Fruit fly (Drosophila melanogaster) whole organism, embryonic: Measurements from ENCODE around the gene holn1.

Experiments used
- Abd-B ChIP-seq: fragments of 200-800 bp; sonication (Bioruptor generic); optimal IDR thresholded peaks from 2 replicates; lab custom pipeline; 2018; ENCODE audit warnings: missing biosample characterization, mild to moderate bottlenecking, missing genetic modification characterization, moderate library complexity
- Antp ChIP-seq: fragments of 200-800 bp; sonication (Bioruptor generic); optimal IDR thresholded peaks from 3 replicates; lab custom pipeline; 2016; ENCODE audit warnings: missing biosample characterization, missing genetic modification characterization
- Awh ChIP-seq: fragments of 200-800 bp; sonication (Bioruptor generic); IDR thresholded peaks from 2 replicates; pipeline ENCODE4, ENCODE4 v1.3.6; 2022; ENCODE audit warnings: missing biosample characterization, missing genetic modification characterization
- Blimp-1 ChIP-seq: fragments of 200-800 bp; sonication (Bioruptor generic); optimal IDR thresholded peaks from 3 replicates; lab custom pipeline; 2018; ENCODE audit warnings: missing biosample characterization, missing genetic modification characterization, mild to moderate bottlenecking, moderate library complexity, missing genetic modification reagents
- Bteb2 ChIP-seq: fragments of 200-800 bp; sonication (Bioruptor generic); optimal IDR thresholded peaks from 2 replicates; lab custom pipeline; 2016; ENCODE audit warnings: missing biosample characterization, missing genetic modification characterization
- CG10321 ChIP-seq: fragments of 200-800 bp; sonication (Bioruptor generic); IDR thresholded peaks from 2 replicates; pipeline ENCODE4 v1.3.6; 2022; ENCODE audit warnings: missing biosample characterization, missing genetic modification characterization
- CG12155 ChIP-seq: fragments of 200-800 bp; sonication (Bioruptor generic); optimal IDR thresholded peaks from 3 replicates; lab custom pipeline; 2016; ENCODE audit warnings: missing biosample characterization, missing genetic modification characterization
- CG1233 ChIP-seq: fragments of 200-800 bp; sonication (Bioruptor generic); optimal IDR thresholded peaks from 4 replicates; lab custom pipeline; 2018; ENCODE audit warnings: missing biosample characterization, mild to moderate bottlenecking, missing genetic modification characterization
- CG13123 ChIP-seq: fragments of 200-800 bp; sonication (Bioruptor generic); optimal IDR thresholded peaks from 2 replicates; lab custom pipeline; 2016; ENCODE audit warnings: missing biosample characterization, missing genetic modification characterization
- CG14860 ChIP-seq: fragments of 200-800 bp; sonication (Bioruptor generic); IDR thresholded peaks from 3 replicates; pipeline ENCODE4 v1.3.6; 2022; ENCODE audit warnings: missing biosample characterization, missing genetic modification characterization; ENCODE audit not compliant: partially characterized antibody
- CG15011 ChIP-seq: fragments of 200-800 bp; sonication (Bioruptor generic); optimal IDR thresholded peaks from 3 replicates; lab custom pipeline; 2018; ENCODE audit warnings: missing biosample characterization, mild to moderate bottlenecking, missing genetic modification characterization
- CG16863 ChIP-seq: fragments of 200-800 bp; sonication (Bioruptor generic); optimal IDR thresholded peaks from 3 replicates; lab custom pipeline; 2016; ENCODE audit warnings: missing biosample characterization, missing genetic modification characterization
- CG1832 ChIP-seq: fragments of 200-800 bp; sonication (Bioruptor generic); optimal IDR thresholded peaks from 2 replicates; lab custom pipeline; 2017; ENCODE audit warnings: missing biosample characterization, mild to moderate bottlenecking, missing genetic modification characterization, inconsistent platforms
- CG4282 ChIP-seq: fragments of 200-800 bp; sonication (Bioruptor generic); optimal IDR thresholded peaks from 2 replicates; lab custom pipeline; 2016; ENCODE audit warnings: missing biosample characterization, missing genetic modification characterization
- CG4404 ChIP-seq: fragments of 200-800 bp; sonication (Bioruptor generic); IDR thresholded peaks from 2 replicates; pipeline ENCODE4 v1.3.6; 2022; ENCODE audit warnings: missing biosample characterization, missing genetic modification characterization
- CG5245 ChIP-seq: fragments of 200-800 bp; sonication (Bioruptor generic); optimal IDR thresholded peaks from 3 replicates; lab custom pipeline; 2016; ENCODE audit warnings: missing biosample characterization, missing genetic modification characterization
- CG6175 ChIP-seq: fragments of 200-800 bp; sonication (Bioruptor generic); IDR thresholded peaks from 3 replicates; pipeline ENCODE4 v1.3.6; 2022; ENCODE audit warnings: missing biosample characterization, missing genetic modification characterization
- CG7786 ChIP-seq: fragments of 200-800 bp; sonication (Bioruptor generic); optimal IDR thresholded peaks from 2 replicates; lab custom pipeline; 2016; ENCODE audit warnings: missing biosample characterization, missing genetic modification characterization
- CG8388 ChIP-seq: fragments of 200-800 bp; sonication (Bioruptor generic); optimal IDR thresholded peaks from 2 replicates; lab custom pipeline; 2019; ENCODE audit warnings: missing biosample characterization, mild to moderate bottlenecking, missing genetic modification characterization, moderate library complexity
- CG8924 ChIP-seq: fragments of 200-800 bp; optimal IDR thresholded peaks from 3 replicates; lab custom pipeline; 2019; ENCODE audit warnings: missing biosample characterization, mild to moderate bottlenecking, missing genetic modification characterization, moderate library complexity
- CHES-1-like ChIP-seq: fragments of 200-800 bp; sonication (Bioruptor generic); optimal IDR thresholded peaks from 2 replicates; lab custom pipeline; 2016; ENCODE audit warnings: missing biosample characterization, missing genetic modification characterization
- Chrac-16 ChIP-seq: fragments of 200-800 bp; sonication (Bioruptor generic); optimal IDR thresholded peaks from 3 replicates; lab custom pipeline; 2016; ENCODE audit warnings: missing biosample characterization, missing genetic modification characterization
- Dfd ChIP-seq, 2 experiments: fragments of >200 bp; optimal IDR thresholded peaks; 2 replicates each; lab custom pipeline; 2017; ENCODE audit warnings: missing biosample characterization in 2 of 2, missing genetic modification characterization in 2 of 2
- Gsc ChIP-seq: fragments of 200-800 bp; sonication (Bioruptor generic); IDR thresholded peaks from 2 replicates; pipeline ENCODE4 v1.3.6; 2022; ENCODE audit warnings: missing biosample characterization, missing genetic modification characterization
- HLH3B ChIP-seq: fragments of 200-800 bp; sonication (Bioruptor generic); IDR thresholded peaks from 2 replicates; pipeline ENCODE4 v1.3.6; 2022; ENCODE audit warnings: missing biosample characterization, missing genetic modification characterization
- Hmr ChIP-seq: fragments of 200-800 bp; sonication (Bioruptor generic); optimal IDR thresholded peaks from 3 replicates; lab custom pipeline; 2017; ENCODE audit warnings: mild to moderate bottlenecking, missing biosample characterization, missing genetic modification reagents, missing genetic modification characterization
- Hr51 ChIP-seq, 2 experiments: fragments of 200-800 bp; sonication (Bioruptor generic); optimal IDR thresholded peaks; 2 replicates in 1 of 2; 3 replicates in 1 of 2; lab custom pipeline; 2016 to 2018; ENCODE audit warnings: missing biosample characterization in 2 of 2, missing genetic modification characterization in 2 of 2, mild to moderate bottlenecking in 1 of 2, moderate library complexity in 1 of 2
- Mad ChIP-seq: fragments of 200-800 bp; sonication (Bioruptor generic); optimal IDR thresholded peaks from 2 replicates; lab custom pipeline; 2016; ENCODE audit warnings: missing biosample characterization, missing genetic modification characterization
- Med ChIP-seq: fragments of 200-800 bp; sonication (Bioruptor generic); peaks from one replicate; lab custom pipeline; 2016; ENCODE audit warnings: missing biosample characterization, missing genetic modification characterization, mild to moderate bottlenecking, inconsistent platforms, moderate library complexity
- Meics ChIP-seq: fragments of 200-800 bp; sonication (Bioruptor generic); optimal IDR thresholded peaks from 2 replicates; lab custom pipeline; 2017; ENCODE audit warnings: missing biosample characterization, mild to moderate bottlenecking, missing genetic modification characterization
- Nf-YC ChIP-seq: fragments of 200-800 bp; optimal IDR thresholded peaks from 3 replicates; lab custom pipeline; 2019; ENCODE audit warnings: missing biosample characterization, mild to moderate bottlenecking, missing genetic modification characterization, moderate library complexity
- Optix ChIP-seq: fragments of 200-800 bp; sonication (Bioruptor generic); IDR thresholded peaks from 3 replicates; pipeline ENCODE4 v1.3.6; 2022; ENCODE audit warnings: missing biosample characterization, missing genetic modification characterization
- Rx ChIP-seq: fragments of 200-800 bp; sonication (Bioruptor generic); IDR thresholded peaks from 2 replicates; pipeline ENCODE4 v1.3.6; 2022; ENCODE audit warnings: missing biosample characterization, missing genetic modification characterization
- Spps ChIP-seq: fragments of 200-800 bp; sonication (Bioruptor generic); optimal IDR thresholded peaks from 2 replicates; lab custom pipeline; 2018; ENCODE audit warnings: missing biosample characterization, mild to moderate bottlenecking, missing genetic modification characterization
- Usf ChIP-seq: fragments of 200-800 bp; sonication (Bioruptor generic); optimal IDR thresholded peaks from 2 replicates; lab custom pipeline; 2017; ENCODE audit warnings: missing genotype, missing biosample characterization, missing genetic modification characterization
- chif ChIP-seq, 2 experiments: fragments of 200-800 bp; sonication (Bioruptor generic); optimal IDR thresholded peaks; 3 replicates each; lab custom pipeline; 2016; ENCODE audit warnings: missing biosample characterization in 2 of 2, missing genetic modification characterization in 2 of 2
- ftz-f1 ChIP-seq: fragments of 200-800 bp; sonication (Bioruptor generic); optimal IDR thresholded peaks from 2 replicates; lab custom pipeline; 2016; ENCODE audit warnings: missing biosample characterization, missing genetic modification characterization
- gfzf ChIP-seq: fragments of 200-800 bp; sonication (Bioruptor generic); optimal IDR thresholded peaks from 2 replicates; lab custom pipeline; 2016; ENCODE audit warnings: missing biosample characterization, mild to moderate bottlenecking, missing genetic modification characterization, moderate library complexity
- hth ChIP-seq: fragments of >200 bp; optimal IDR thresholded peaks from 2 replicates; lab custom pipeline; 2017; ENCODE audit warnings: inconsistent platforms
- kah ChIP-seq: fragments of 200-800 bp; sonication (Bioruptor generic); optimal IDR thresholded peaks from 2 replicates; lab custom pipeline; 2018; ENCODE audit warnings: missing biosample characterization, mild to moderate bottlenecking, missing genetic modification characterization
- lola ChIP-seq, 3 experiments: fragments of >200 bp in 2 of 3; fragments of 200-800 bp in 1 of 3; sonication (Bioruptor generic) in 1 of 3; optimal IDR thresholded peaks; 2 replicates each; lab custom pipeline; 2017 to 2019; ENCODE audit warnings: missing biosample characterization in 3 of 3, missing genetic modification characterization in 3 of 3, mild to moderate bottlenecking in 1 of 3, moderate library complexity in 1 of 3
- luna ChIP-seq: fragments of 200-800 bp; sonication (Bioruptor generic); optimal IDR thresholded peaks from 2 replicates; lab custom pipeline; 2016; ENCODE audit warnings: missing biosample characterization, missing genetic modification characterization
- mld ChIP-seq: fragments of 200-800 bp; sonication (Bioruptor generic); IDR thresholded peaks from 3 replicates; pipeline ENCODE4 v1.3.6; 2022; ENCODE audit warnings: missing biosample characterization, missing genetic modification characterization; ENCODE audit not compliant: partially characterized antibody
- org-1 ChIP-seq: fragments of 200-800 bp; sonication (Bioruptor generic); optimal IDR thresholded peaks from 2 replicates; lab custom pipeline; 2017; ENCODE audit warnings: missing biosample characterization, missing genetic modification characterization
- otp ChIP-seq: fragments of 200-800 bp; sonication (Bioruptor generic); IDR thresholded peaks from 3 replicates; pipeline ENCODE4, ENCODE4 v1.3.6; 2022; ENCODE audit warnings: missing biosample characterization, missing genetic modification characterization
- pb ChIP-seq: fragments of 200-800 bp; sonication (Bioruptor generic); optimal IDR thresholded peaks from 3 replicates; lab custom pipeline; 2016; ENCODE audit warnings: missing biosample characterization, missing genetic modification characterization
- rib ChIP-seq: fragments of 200-800 bp; sonication (Bioruptor generic); IDR thresholded peaks from 2 replicates; pipeline ENCODE4 v1.3.6; 2022; ENCODE audit warnings: missing biosample characterization, missing genetic modification characterization
- salm ChIP-seq: fragments of 200-800 bp; sonication (Bioruptor generic); optimal IDR thresholded peaks from 2 replicates; lab custom pipeline; 2018; ENCODE audit warnings: missing biosample characterization, mild to moderate bottlenecking, missing genetic modification characterization
- slp2 ChIP-seq: fragments of 200-800 bp; sonication (Bioruptor generic); optimal IDR thresholded peaks from 2 replicates; lab custom pipeline; 2016; ENCODE audit warnings: missing biosample characterization, missing genetic modification characterization
- sr ChIP-seq: fragments of 200-800 bp; sonication (Bioruptor generic); IDR thresholded peaks from 3 replicates; pipeline ENCODE4 v1.3.6; 2022; ENCODE audit warnings: missing biosample characterization, missing genetic modification characterization
- tna ChIP-seq: fragments of 200-800 bp; sonication (Bioruptor generic); IDR thresholded peaks from 2 replicates; pipeline ENCODE4 v1.3.6; 2022; ENCODE audit warnings: missing biosample characterization, missing genetic modification characterization; ENCODE audit not compliant: partially characterized antibody

holn1 gene

dm6 chr2L:10474268-10474678, 38.5 kb downstream of the holn1 start, which contains the start of gene RluA-1 (continued):
- TF ChIP-seq rib (GFP tag; lab: Robert Waterston, UW) (peak; percentile 99), CHES-1-like (GFP tag; lab: Kevin White, UChicago) (peak; percentile 89), ftz-f1 (GFP tag; lab: Kevin White, UChicago) (peak; percentile 86), Med (GFP tag; lab: Kevin White, UChicago) (peak; percentile 99), tna (GFP tag; lab: Robert Waterston, UW) (peak; percentile 76), CG5245 (GFP tag; lab: Kevin White, UChicago) (peak; percentile 99), otp (GFP tag; lab: Robert Waterston, UW) (peak; percentile 99), chif (GFP tag; optimal IDR thresholded peaks at IDR 0.05; lab: Kevin White, UChicago) (peak; percentile 95 to 97), Bteb2 (GFP tag; lab: Kevin White, UChicago) (peak; percentile 96), Antp (GFP tag; lab: Kevin White, UChicago) (peak; percentile 88), CG6175 (GFP tag; lab: Robert Waterston, UW) (peak; percentile 98), pb (GFP tag; lab: Kevin White, UChicago) (peak; percentile 71), CG1233 (GFP tag; lab: Kevin White, UChicago) (peak; percentile 99), lola (GFP tag; optimal IDR thresholded peaks at IDR 0.05; lab: Kevin White, UChicago) (peak in 1 of 3 experiments; percentile 99), Chrac-16 (GFP tag; lab: Kevin White, UChicago) (peak; percentile 99), CG8924 (tag; lab: Kevin White, UChicago) (peak; percentile 100), CG4282 (GFP tag; lab: Kevin White, UChicago) (peak; percentile 93), Usf (GFP tag; lab: Kevin White, UChicago) (peak; percentile 96), Hmr (GFP tag; lab: Kevin White, UChicago) (peak; percentile 99), Optix (GFP tag; lab: Robert Waterston, UW) (peak; percentile 99), mld (GFP tag; lab: Robert Waterston, UW) (0 out of 3 replicates have a peak, but pooled peaks have one; percentile 44), Awh (GFP tag; lab: Robert Waterston, UW) (peak; percentile 100), HLH3B (GFP tag; lab: Robert Waterston, UW) (peak; percentile 92), Meics (GFP tag; lab: Kevin White, UChicago) (peak; percentile 99), kah (peak; percentile 98), CG4404 (GFP tag; lab: Robert Waterston, UW) (peak; percentile 98), CG7786 (peak; percentile 87), CG15011 (GFP tag; lab: Kevin White, UChicago) (peak; percentile 98), org-1 (GFP tag; lab: Kevin White, UChicago) (peak; percentile 99), CG10321 (peak; percentile 91), Abd-B (GFP tag; lab: Kevin White, UChicago) (peak; percentile 97), luna (GFP tag; lab: Kevin White, UChicago) (no peak), Spps (tag; lab: Kevin White, UChicago) (peak; percentile 100), hth (lab: Kevin White, UChicago) (no peak), Gsc (GFP tag; lab: Robert Waterston, UW) (no peak; the same call in 1 of the 2 replicates), CG13123 (GFP tag; lab: Kevin White, UChicago) (peak; percentile 98), CG1832 (GFP tag; lab: Kevin White, UChicago) (no peak), Rx (peak; percentile 98), CG12155 (GFP tag; lab: Kevin White, UChicago) (peak; percentile 97), salm (tag; lab: Kevin White, UChicago) (peak; percentile 99), sr (GFP tag; lab: Robert Waterston, UW) (peak; percentile 91), Nf-YC (tag; lab: Kevin White, UChicago) (peak; percentile 93), CG8388 (GFP tag; lab: Kevin White, UChicago) (peak; percentile 99), CG14860 (GFP tag; lab: Robert Waterston, UW) (peak; percentile 75), Mad (peak; percentile 98), Hr51 (GFP tag; optimal IDR thresholded peaks at IDR 0.05; lab: Kevin White, UChicago) (peak; percentile 97 to 100), gfzf (GFP tag; lab: Kevin White, UChicago) (peak; percentile 4), slp2 (GFP tag; lab: Kevin White, UChicago) (peak; percentile 68), Blimp-1 (GFP tag; lab: Kevin White, UChicago) (peak; percentile 99), CG16863 (GFP tag; lab: Kevin White, UChicago) (peak; percentile 91), Dfd (GFP tag; optimal IDR thresholded peaks at IDR 0.05; lab: Kevin White, UChicago) (no peak)
